Fruit fly (Drosophila melanogaster): ENCODE data around the gene CG3609.

DNA sequence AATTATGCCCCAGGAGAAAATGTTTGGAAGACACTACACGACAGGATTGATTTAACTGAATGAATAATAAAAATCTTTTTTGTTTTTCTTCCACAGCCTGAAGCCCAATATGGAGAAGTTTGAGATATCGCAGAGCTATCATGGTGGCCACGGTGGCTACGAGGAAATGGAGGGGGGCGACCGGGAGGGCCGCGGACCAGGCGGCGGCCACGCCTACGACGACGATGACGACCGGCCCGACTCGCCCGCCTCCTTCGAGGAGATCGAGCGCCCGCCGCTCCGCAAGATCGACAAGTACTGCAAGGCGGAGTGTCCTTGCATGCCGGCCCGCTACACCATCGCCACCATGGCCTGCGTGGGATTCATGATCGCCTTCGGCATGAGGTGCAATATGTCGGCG lies 30.2 kb upstream of the CG3609 start:
- no peak for TF ChIP-seq usp (GFP tag; optimal IDR thresholded peaks at IDR 0.05)
- TF ChIP-seq psq (optimal IDR thresholded peaks at IDR 0.05) = no peak
- no peak for TF ChIP-seq EcR (GFP tag; optimal IDR thresholded peaks at IDR 0.05)
- TF ChIP-seq CG8478 (optimal IDR thresholded peaks at IDR 0.05) = no peak
- TF ChIP-seq Dll (optimal IDR thresholded peaks at IDR 0.05) = no peak
- TF ChIP-seq pan (optimal IDR thresholded peaks at IDR 0.05) = no peak
